Fruit fly (Drosophila melanogaster): Measurements from ENCODE around the gene CG14022.

The CG14022 gene

DNA sequence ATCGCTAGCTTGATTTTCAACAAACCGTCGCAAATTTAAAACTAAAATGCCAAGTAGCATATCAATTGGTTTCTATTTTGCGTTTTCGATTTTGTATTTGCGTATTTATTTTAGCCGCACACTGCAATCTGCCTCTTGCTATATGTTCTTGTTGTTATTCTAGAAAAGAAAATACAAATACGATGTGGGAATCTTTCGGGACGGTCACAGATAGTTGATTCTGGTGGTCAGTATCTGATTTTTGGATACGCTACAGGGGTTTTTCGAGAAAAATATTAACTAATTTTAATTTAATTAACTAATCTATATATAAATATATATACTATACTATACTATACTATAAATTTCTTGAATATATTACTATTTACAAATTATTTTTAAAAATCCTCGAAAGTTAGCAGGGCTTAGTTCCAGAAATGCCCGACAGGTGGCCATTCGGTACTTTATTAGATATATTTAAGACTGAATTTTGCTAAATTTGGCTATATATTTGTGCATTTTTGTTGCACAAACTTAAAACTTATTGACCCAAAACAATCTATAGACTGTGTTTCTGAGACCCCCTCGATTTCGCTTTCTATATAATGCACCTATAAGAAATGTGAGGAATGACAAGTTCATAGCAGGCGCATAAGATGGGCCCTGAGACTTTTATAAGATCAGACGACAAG, at the start of gene CG14022:
TSS of gene CG14022 (minus strand) at position 51 of the 671 bp plus-strand sequence.
- no peak for TF ChIP-seq noc (tag; optimal IDR thresholded peaks at IDR 0.05)

DNA sequence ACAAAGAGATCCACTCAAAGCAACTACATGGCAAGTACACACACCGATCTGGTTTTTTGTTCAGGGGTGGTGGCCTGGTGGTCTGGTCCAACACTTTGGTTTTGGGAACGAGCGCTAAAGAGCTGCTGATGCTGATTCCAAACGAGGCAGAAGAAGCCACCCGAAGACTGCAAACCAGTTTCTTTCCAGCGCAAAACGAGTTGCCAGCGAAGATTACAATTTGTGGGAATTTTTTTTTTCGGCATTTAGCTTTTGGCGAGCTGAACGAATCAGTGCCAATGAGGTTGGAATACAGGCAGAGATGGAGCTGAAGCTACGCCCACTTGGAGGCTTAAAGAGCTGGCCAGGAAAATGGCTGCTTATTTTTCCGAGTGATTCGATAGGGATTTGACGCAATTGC, 47.8 kb upstream of the CG14022 start:
- TF ChIP-seq noc (tag; optimal IDR thresholded peaks at IDR 0.05), result no peak

- TF ChIP-seq noc (tag; optimal IDR thresholded peaks at IDR 0.05), result no peak
These were observed 46.3 kb upstream of the CG14022 start for dm6 chr2L:5374989-5375388.

- no peak for TF ChIP-seq noc (tag; optimal IDR thresholded peaks at IDR 0.05)
These were observed 45.5 kb upstream of the CG14022 start for dm6 chr2L:5374216-5374615.

dm6 chr2L:5372552-5372951, 43.9 kb upstream of the CG14022 start:
- no peak for TF ChIP-seq noc (tag; optimal IDR thresholded peaks at IDR 0.05)

- no peak for TF ChIP-seq noc (tag; optimal IDR thresholded peaks at IDR 0.05)
These were observed 39.3 kb upstream of the CG14022 start for dm6 chr2L:5367983-5368382.

DNA sequence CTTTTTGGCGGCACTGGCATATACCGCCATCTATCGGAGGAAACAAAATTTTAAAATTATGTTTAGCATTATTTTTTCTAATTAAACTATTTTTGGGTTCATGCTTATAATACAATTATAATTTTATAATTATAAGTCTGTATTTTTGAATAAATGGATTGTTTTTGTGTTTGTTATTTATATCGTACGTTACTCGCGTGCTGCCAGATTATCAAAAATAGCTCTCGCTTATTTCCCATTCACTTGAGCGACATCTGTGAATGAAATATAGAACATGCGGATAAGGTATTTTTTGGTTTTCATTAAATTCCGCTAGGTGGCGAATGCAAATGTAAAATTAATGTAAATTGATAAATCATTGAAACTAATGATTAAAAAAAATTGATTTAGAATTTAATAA, 37.2 kb upstream of the CG14022 start:
- no peak for TF ChIP-seq noc (tag; optimal IDR thresholded peaks at IDR 0.05)

dm6 chr2L:5362351-5362750, 33.7 kb upstream of the CG14022 start:
- no peak for TF ChIP-seq noc (tag; optimal IDR thresholded peaks at IDR 0.05)

DNA sequence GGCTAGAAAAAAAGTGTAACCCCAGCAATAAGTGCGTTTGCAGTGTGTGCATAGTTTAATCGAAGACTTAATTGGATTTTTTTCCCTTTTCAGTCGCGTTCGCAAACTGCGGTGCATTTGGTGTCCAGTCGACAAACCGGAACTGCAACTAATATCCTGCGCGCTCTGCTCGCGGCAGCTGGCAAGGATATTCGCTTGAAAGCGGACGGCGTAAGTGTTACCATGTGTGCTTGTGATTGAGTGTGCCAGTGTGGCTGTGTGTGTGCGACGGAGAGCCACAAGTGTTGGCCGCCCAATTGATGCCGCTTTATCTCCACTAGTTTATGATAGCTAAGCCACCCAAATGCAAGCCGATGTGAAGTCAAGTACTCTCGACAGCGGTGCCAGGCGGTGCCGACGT, 24.8 kb upstream of the CG14022 start:
- TF ChIP-seq noc (tag; optimal IDR thresholded peaks at IDR 0.05), result no peak

DNA sequence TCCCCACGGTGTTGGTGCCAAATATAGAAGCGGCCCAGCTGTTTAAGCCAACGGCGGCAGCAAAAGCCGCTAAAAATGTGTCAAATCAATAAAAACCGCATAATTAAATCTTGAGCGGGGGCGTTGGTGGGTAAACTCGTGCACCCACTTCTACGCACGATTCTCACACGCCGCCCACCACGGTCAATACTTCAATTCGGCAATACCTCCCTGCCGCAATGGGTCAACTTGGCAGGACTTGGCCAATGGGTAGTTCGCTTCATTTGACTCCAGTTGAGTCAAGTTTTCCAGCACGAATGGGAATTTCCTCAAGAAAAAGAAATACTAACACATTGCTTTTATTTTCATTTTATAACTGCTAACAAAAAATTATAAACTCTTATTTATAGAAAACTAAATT, 19.9 kb upstream of the CG14022 start:
- no peak for TF ChIP-seq noc (tag; optimal IDR thresholded peaks at IDR 0.05)

DNA sequence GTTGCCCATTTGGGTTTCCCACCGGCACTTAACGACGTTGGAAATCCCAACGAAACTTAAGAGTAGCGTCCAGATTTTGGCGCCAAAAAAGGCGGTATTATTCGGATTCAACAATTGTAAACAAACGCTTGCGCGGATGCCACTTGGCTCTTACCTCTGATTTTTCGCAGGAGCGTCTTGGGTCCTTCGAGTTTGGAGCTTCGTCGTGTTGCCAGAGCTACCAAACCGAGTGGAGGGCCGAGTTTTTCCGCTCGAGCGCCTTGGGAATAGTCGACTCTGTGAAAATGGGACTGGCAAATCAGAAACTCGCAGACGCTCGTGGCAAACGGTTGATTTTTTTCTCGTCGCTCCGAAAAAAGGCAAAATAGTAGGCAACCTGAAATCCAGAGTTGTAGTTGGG, 17.2 kb upstream of the CG14022 start, which contains the start of gene nompC:
TSS of gene nompC (plus strand) at position 301 of the 400 bp plus-strand sequence.
- TF ChIP-seq noc (tag; optimal IDR thresholded peaks at IDR 0.05), result no peak

dm6 chr2L:5342119-5342817, 13.6 kb upstream of the CG14022 start, which contains the start of gene Acsf2:
Gene Acsf2 (minus strand): TSS chr2L:5342234.
- peak; percentile 100 for TF ChIP-seq noc (tag; optimal IDR thresholded peaks at IDR 0.05)

- no peak for TF ChIP-seq noc (tag; optimal IDR thresholded peaks at IDR 0.05)
These were observed 12.4 kb upstream of the CG14022 start for dm6 chr2L:5341015-5341608.

DNA sequence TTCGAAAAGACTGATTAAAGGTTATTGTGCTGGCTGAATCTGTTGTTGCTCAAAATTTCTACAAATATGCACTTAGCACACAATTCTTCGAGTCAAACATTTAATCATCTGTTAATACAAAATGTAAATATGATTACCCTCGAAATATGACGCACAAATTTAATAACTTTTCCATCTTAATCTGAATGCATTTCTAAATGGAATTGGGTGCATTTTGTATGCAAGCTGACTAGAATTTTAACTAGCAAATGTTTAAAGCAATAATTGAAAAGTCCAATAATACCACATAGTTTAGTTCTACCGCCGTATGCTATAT, 10.0 kb upstream of the CG14022 start:
- TF ChIP-seq noc (tag; optimal IDR thresholded peaks at IDR 0.05), result no peak

DNA sequence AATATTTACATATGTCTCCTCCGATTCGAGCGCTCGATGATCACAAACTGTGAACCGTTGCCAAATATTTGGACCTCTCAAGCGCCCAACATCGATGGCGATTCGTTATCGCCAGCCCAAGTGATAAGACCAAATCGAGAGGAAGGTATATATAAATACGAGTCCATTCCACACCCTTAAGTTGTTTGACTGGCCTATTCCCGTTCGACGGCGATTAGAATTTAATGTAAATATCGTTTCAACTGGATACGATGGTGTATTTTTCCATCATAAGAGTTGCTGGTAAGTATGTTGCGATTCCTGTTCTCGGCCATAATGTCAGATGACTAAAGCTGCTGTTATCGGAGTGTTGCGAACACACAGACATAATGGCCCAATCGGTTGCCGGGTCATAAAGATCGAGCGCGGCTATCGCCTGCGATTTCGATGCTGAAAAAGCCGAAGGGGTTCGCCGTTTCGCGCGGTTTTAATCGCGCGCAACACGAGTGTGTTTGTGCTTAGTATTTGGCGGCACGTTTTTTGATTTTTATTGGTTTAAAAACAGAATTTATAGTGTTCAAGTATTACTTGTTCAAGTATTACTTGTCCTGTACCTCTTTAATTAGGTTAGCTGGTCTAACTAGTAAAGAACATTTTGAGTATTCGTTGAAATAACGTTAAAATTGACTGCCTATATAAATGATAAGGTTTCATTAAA, 9.5 kb upstream of the CG14022 start, which contains the start of gene fusl:
TSS of gene fusl (minus strand) at position 50 of the 697 bp plus-strand sequence.
- peak; percentile 83 for TF ChIP-seq noc (tag; optimal IDR thresholded peaks at IDR 0.05)

- peak; percentile 57 for TF ChIP-seq noc (tag; optimal IDR thresholded peaks at IDR 0.05)
These were observed 8.5 kb upstream of the CG14022 start for dm6 chr2L:5337159-5337558.
